Fruit fly (Drosophila melanogaster): ENCODE results near the gene crp.
A peak's percentile ranks its signal among the peaks of the same experiment; 100 is the strongest.

Gene crp

dm6 chr2L:16279774-16280252, 7.7 kb downstream of the crp start (continued):
- peak; percentile 94 for TF ChIP-seq Hr3 (GFP tag; optimal IDR thresholded peaks at IDR 0.05)
- TF ChIP-seq CG14667 (GFP tag; IDR thresholded peaks at IDR 0.05): peak; percentile 55; the same call in 1 of the 2 replicates
- TF ChIP-seq kni (GFP tag; optimal IDR thresholded peaks at IDR 0.05): peak; percentile 80
- peak; percentile 76 for TF ChIP-seq CG10431 (GFP tag; optimal IDR thresholded peaks at IDR 0.05)
- TF ChIP-seq danr (GFP tag; IDR thresholded peaks at IDR 0.05): peak; percentile 78
- TF ChIP-seq nau (GFP tag; optimal IDR thresholded peaks at IDR 0.05): peak; percentile 93
- peak; percentile 41 for TF ChIP-seq CG3995 (GFP tag; optimal IDR thresholded peaks at IDR 0.05)
- peak; percentile 68; the same call in 1 of the 2 replicates for TF ChIP-seq Awh (GFP tag; IDR thresholded peaks at IDR 0.05)
- peak in 1 of 2 experiments; percentile 95 for TF ChIP-seq Eip74EF (GFP tag; optimal IDR thresholded peaks at IDR 0.05)
- no peak for TF ChIP-seq HLHmδ (GFP tag; optimal IDR thresholded peaks at IDR 0.05)
- peak; percentile 98 for TF ChIP-seq dmrt99B (tag; optimal IDR thresholded peaks at IDR 0.05)
- peak; percentile 96 for TF ChIP-seq CG7556 (GFP tag; optimal IDR thresholded peaks at IDR 0.05)
- TF ChIP-seq bbx (GFP tag; IDR thresholded peaks at IDR 0.05; ENCODE audit: partially characterized antibody): peak; percentile 47
- peak; percentile 65 for TF ChIP-seq CG15073 (GFP tag; optimal IDR thresholded peaks at IDR 0.05)
- TF ChIP-seq CG4617 (GFP tag; optimal IDR thresholded peaks at IDR 0.05; ENCODE audit: borderline replicate concordance): peak; percentile 86
- TF ChIP-seq ftz-f1 (GFP tag; optimal IDR thresholded peaks at IDR 0.05): no peak
- peak; percentile 71; the same call in 2 of the 3 replicates for TF ChIP-seq CG3726 (GFP tag; IDR thresholded peaks at IDR 0.05)
- TF ChIP-seq CG12236 (GFP tag; optimal IDR thresholded peaks at IDR 0.05): peak; percentile 81
- peak; percentile 89 for TF ChIP-seq oc (tag; optimal IDR thresholded peaks at IDR 0.05)
- peak; percentile 76 for TF ChIP-seq CG5245 (GFP tag; optimal IDR thresholded peaks at IDR 0.05)
- peak; percentile 79 for TF ChIP-seq HLH54F (GFP tag; optimal IDR thresholded peaks at IDR 0.05)
- TF ChIP-seq chif (GFP tag; optimal IDR thresholded peaks at IDR 0.05): peak; percentile 86 to 94
- peak; percentile 91 for TF ChIP-seq run (tag; optimal IDR thresholded peaks at IDR 0.05)
- peak; percentile 90 for TF ChIP-seq CG18619 (GFP tag; optimal IDR thresholded peaks at IDR 0.05)
- peak; percentile 73 for TF ChIP-seq HmgZ (tag; optimal IDR thresholded peaks at IDR 0.05)
- TF ChIP-seq pnt (GFP tag; optimal IDR thresholded peaks at IDR 0.05): peak; percentile 90
- peak; percentile 80 for TF ChIP-seq CG3281 (GFP tag; optimal IDR thresholded peaks at IDR 0.05)
- TF ChIP-seq Dad (GFP tag; optimal IDR thresholded peaks at IDR 0.05): peak; percentile 57
- TF ChIP-seq CG12155 (GFP tag; optimal IDR thresholded peaks at IDR 0.05): peak; percentile 83
- no peak for TF ChIP-seq Poxn (GFP tag; IDR thresholded peaks at IDR 0.05)
- peak; percentile 76; the same call in 2 of the 3 replicates for TF ChIP-seq CG34422 (GFP tag; IDR thresholded peaks at IDR 0.05)
- TF ChIP-seq eyg (GFP tag; optimal IDR thresholded peaks at IDR 0.05): peak; percentile 68
- TF ChIP-seq CG1647 (GFP tag; optimal IDR thresholded peaks at IDR 0.05): peak; percentile 80
- TF ChIP-seq CG17186 (GFP tag; optimal IDR thresholded peaks at IDR 0.05): peak; percentile 68
- peak; percentile 93 for TF ChIP-seq CG10209 (GFP tag; optimal IDR thresholded peaks at IDR 0.05)
- TF ChIP-seq pzg (GFP tag; optimal IDR thresholded peaks at IDR 0.05): no peak
- no peak for TF ChIP-seq pan (optimal IDR thresholded peaks at IDR 0.05)
- TF ChIP-seq pan (GFP tag; optimal IDR thresholded peaks at IDR 0.05 in 1 of 2, IDR thresholded peaks at IDR 0.05 in 1 of 2): peak in 1 of 2 experiments; percentile 78
- TF ChIP-seq Dip3 (GFP tag; optimal IDR thresholded peaks at IDR 0.05): peak; percentile 54
- TF ChIP-seq Nf-YC (tag; optimal IDR thresholded peaks at IDR 0.05): peak; percentile 81
- no peak for TF ChIP-seq Dp (GFP tag; optimal IDR thresholded peaks at IDR 0.05)
- TF ChIP-seq MTF-1 (GFP tag; optimal IDR thresholded peaks at IDR 0.05; ENCODE audit: borderline replicate concordance): peak; percentile 51
- TF ChIP-seq B-H1 (GFP tag; IDR thresholded peaks at IDR 0.05): peak; percentile 67
- peak; percentile 73 for TF ChIP-seq CG12769 (tag; optimal IDR thresholded peaks at IDR 0.05)
- TF ChIP-seq trem (tag; optimal IDR thresholded peaks at IDR 0.05): peak; percentile 88
- TF ChIP-seq CG10321 (GFP tag; IDR thresholded peaks at IDR 0.05): peak; percentile 65
- peak; percentile 41 for TF ChIP-seq exex (tag; optimal IDR thresholded peaks at IDR 0.05)
- peak; percentile 75 for TF ChIP-seq CG30431 (GFP tag; optimal IDR thresholded peaks at IDR 0.05)
- peak; percentile 81 for TF ChIP-seq Mes4 (GFP tag; optimal IDR thresholded peaks at IDR 0.05)
- TF ChIP-seq CG7987 (GFP tag; optimal IDR thresholded peaks at IDR 0.05): peak; percentile 74

Data from whole organism, embryonic.